Fruit fly (Drosophila melanogaster): ENCODE data around the gene CG6972.
A peak's percentile ranks its signal among the peaks of the same experiment; 100 is the strongest.

CG6972 gene

dm6 chr3R:22732995-22733394, 31.2 kb downstream of the CG6972 start:
- no peak for TF ChIP-seq noc (tag; optimal IDR thresholded peaks at IDR 0.05)

dm6 chr3R:22733751-22734150, 31.9 kb downstream of the CG6972 start, which contains the start of gene Takl2:
Takl2 (minus strand) TSS chr3R:22733851.
- no peak for TF ChIP-seq noc (tag; optimal IDR thresholded peaks at IDR 0.05)

DNA sequence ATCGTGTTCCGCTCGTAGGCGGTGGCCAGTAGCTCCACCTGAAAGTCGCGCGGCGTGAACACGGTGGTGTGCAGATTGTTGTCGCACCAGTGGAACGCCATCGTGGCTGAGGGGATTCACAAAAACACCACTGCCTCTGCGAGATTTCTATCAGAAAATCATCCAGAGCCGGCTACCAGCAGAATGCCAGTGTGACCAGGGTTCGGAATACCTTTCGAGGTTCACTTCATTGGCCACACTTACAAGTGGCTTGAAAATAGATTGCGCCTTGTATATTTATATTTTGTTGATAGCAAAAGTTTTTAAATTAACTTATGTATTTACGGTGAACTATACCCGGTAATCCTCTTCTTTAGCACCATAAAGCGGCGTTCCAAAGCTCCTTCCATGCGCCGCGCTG, 39.1 kb downstream of the CG6972 start, which contains the start of the genes Dcr-1 and CG6985:
Dcr-1 (minus strand) TSS at position 162 of the 400 bp plus-strand sequence.
CG6985 (plus strand) TSS at position 221 of the 400 bp plus-strand sequence.
- TF ChIP-seq noc (tag; optimal IDR thresholded peaks at IDR 0.05): no peak

DNA sequence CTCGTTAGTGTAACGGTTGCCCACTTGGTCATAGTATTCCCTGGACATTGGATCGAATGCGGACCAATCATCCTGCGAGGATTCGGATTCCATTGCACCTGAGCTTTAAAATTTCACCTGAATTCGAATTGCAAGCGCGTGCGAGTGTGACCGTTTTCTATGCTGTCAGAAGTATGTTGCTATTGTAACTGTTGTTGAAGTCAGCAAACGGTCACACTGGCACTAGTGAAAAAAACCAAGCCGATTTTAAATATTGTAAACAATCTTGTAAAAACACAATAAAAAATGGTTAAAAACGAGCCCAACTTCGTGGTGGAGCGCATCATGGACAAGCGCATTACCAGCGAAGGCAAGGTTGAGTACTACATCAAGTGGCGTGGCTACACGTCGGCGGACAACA, 43.6 kb downstream of the CG6972 start, which contains the start of the genes vret and HP1c:
vret (minus strand) TSS at position 150 of the 400 bp plus-strand sequence.
HP1c (plus strand) TSS at position 189 of the 400 bp plus-strand sequence.
- TF ChIP-seq noc (tag; optimal IDR thresholded peaks at IDR 0.05): no peak

- no peak for TF ChIP-seq noc (tag; optimal IDR thresholded peaks at IDR 0.05)
Observed at dm6 chr3R:22747423-22748090, 45.8 kb downstream of the CG6972 start, which contains the start of gene CG17141. CG17141 (minus strand) TSS chr3R:22747599.

DNA sequence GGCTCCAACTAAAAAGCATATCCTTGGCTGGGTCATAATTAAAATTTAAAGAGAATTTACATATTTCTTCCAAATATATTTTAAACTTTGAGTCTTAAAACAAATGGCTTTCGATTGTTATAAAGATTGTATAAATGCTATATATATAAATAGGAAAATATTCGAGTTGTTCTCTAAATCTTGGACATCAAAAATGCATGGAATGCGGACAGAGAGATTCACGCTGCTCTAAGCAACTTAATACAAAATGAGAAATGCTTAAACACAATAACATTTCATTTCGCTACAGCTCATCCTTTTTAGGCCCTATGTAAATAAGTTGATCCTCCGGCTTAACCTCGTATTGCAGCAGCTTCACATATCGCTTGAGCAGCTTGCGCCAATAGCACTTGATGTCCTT, 47.1 kb downstream of the CG6972 start, which contains the start of gene CG31139:
CG31139 (minus strand) TSS at position 101 of the 400 bp plus-strand sequence.
- TF ChIP-seq noc (tag; optimal IDR thresholded peaks at IDR 0.05): no peak

dm6 chr3R:22750039-22750438, 48.2 kb downstream of the CG6972 start:
- TF ChIP-seq noc (tag; optimal IDR thresholded peaks at IDR 0.05): no peak

DNA sequence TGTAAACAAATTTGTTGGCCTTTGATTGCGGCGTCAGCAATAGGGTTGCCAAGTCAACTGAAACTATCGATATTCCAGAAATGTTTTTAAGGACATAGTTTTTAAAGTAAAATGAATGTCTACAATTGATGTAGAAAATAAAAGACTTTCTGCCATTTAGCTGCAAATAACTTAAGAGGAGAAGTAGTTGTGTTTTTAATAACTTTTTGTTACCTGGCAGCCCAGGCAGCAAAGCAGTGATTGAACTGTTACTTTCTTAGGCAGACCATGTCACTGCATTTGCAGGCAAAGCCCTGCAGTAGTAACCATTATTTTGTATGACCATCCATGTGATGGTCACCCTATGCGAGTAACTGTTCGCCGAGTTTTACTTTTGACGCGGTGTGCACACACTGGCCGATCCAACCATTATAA, 48.7 kb downstream of the CG6972 start, which contains the start of the genes rumi, CG7029 and Usp12-46:
rumi (minus strand) TSS at position 64 of the 414 bp plus-strand sequence.
CG7029 (plus strand) TSS at position 368 of the 414 bp plus-strand sequence.
Usp12-46 (plus strand) TSS at position 368 of the 414 bp plus-strand sequence.
- TF ChIP-seq noc (tag; optimal IDR thresholded peaks at IDR 0.05): peak; percentile 82

- TF ChIP-seq noc (tag; optimal IDR thresholded peaks at IDR 0.05): no peak
Observed at dm6 chr3R:22751111-22751510, 49.3 kb downstream of the CG6972 start.

DNA sequence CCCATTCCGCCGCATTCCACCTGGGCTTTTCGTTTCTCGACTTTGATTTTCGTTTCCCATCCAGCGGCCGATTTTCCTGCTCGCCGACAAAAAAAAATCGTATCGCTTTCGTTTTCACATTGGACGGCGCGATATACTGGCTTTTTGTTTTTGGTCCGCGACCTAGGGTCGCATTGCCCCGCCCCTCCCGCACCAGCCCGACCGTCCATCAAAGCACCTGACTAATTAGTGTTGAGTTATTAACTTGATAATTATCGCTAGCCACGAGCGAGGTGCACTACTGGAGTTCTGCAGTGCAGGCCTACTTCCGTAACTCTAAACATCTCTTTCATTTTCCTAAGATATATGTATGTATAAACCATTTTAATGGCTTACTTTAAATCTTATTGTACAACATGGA, 49.9 kb downstream of the CG6972 start:
- no peak for TF ChIP-seq noc (tag; optimal IDR thresholded peaks at IDR 0.05)

DNA sequence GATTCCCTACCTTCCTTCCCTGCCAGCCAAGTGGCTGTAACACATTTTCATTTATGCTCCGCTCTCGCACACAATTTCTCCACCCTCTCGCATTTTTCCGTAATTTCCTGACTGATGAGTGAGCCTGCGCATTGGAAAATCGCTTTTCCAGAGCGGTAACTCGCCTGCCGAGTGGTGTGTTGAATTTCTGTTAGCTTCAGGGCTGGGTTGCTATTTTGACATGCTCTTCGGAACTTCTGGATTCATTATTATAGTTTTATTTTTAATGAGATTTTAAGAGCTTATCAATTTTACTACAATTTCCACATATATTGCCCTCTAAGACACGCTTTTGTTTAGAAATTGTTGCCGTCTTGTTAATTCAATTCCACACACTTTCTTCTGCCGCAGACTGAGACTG, 51.1 kb downstream of the CG6972 start:
- no peak for TF ChIP-seq noc (tag; optimal IDR thresholded peaks at IDR 0.05)

DNA sequence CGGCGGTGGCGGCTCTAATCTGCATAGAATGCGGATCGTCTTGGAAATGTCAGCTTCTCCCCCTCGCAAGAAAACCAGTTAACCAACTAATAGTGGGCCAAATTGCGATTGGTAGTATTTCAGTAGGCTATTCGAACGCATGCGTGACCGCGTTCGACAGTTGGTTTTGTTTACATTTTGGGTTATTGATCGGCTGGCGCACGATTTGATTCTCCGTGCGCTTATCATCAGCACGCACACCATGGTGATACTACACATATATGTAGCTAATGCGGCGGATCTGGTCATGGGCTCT, 51.7 kb downstream of the CG6972 start:
- no peak for TF ChIP-seq noc (tag; optimal IDR thresholded peaks at IDR 0.05)

All from whole organism, larva.